Worm (Caenorhabditis elegans) whole organism, young adult: ENCODE measurements around the gene nhr-258.

Experiments used
- B0035.1 ChIP-seq: sonication (generic microtip); optimal IDR thresholded peaks from 2 replicates; lab custom pipeline; 2016; ENCODE audit warnings: missing genetic modification characterization, mild to moderate bottlenecking, missing compliant biosample characterization, missing genotype, missing genetic modification reagents
- B0261.1 ChIP-seq: sonication (generic microtip); optimal IDR thresholded peaks from 2 replicates; lab custom pipeline; 2016; ENCODE audit warnings: mild to moderate bottlenecking, missing genetic modification characterization, moderate library complexity, missing compliant biosample characterization
- B0336.3 ChIP-seq: fragments of 200-800 bp; sonication (Bioruptor generic); IDR thresholded peaks from 2 replicates; pipeline ENCODE4 v1.3.6; 2022; ENCODE audit warnings: missing genetic modification characterization, missing compliant biosample characterization
- D2030.7 ChIP-seq: fragments of 200-800 bp; sonication (Bioruptor generic); IDR thresholded peaks from 2 replicates; pipeline ENCODE4 v1.3.6; 2022; ENCODE audit warnings: missing genetic modification reagents, missing genetic modification characterization, missing compliant biosample characterization
- F23B12.7 ChIP-seq: sonication (generic microtip); optimal IDR thresholded peaks from 2 replicates; lab custom pipeline; 2017; ENCODE audit warnings: missing genetic modification characterization, mild to moderate bottlenecking, missing compliant biosample characterization, antibody characterized with exemption, moderate library complexity; ENCODE audit not compliant: insufficient read depth
- F39B2.1 ChIP-seq: fragments of 200-800 bp; sonication (Bioruptor generic); IDR thresholded peaks from 2 replicates; pipeline ENCODE4 v1.3.6; 2022; ENCODE audit warnings: missing genetic modification reagents, missing genetic modification characterization, missing compliant biosample characterization
- F57A8.1 ChIP-seq: fragments of 200-800 bp; sonication (Bioruptor generic); optimal IDR thresholded peaks from 2 replicates; lab custom pipeline; 2018; ENCODE audit warnings: mild to moderate bottlenecking, missing genetic modification characterization, moderate library complexity, missing compliant biosample characterization
- F57C9.4 ChIP-seq: sonication (generic microtip); optimal IDR thresholded peaks from 2 replicates; lab custom pipeline; 2017; ENCODE audit warnings: mild to moderate bottlenecking, missing genetic modification characterization, missing compliant biosample characterization
- K11D2.4 ChIP-seq: fragments of 200-800 bp; sonication (Bioruptor generic); IDR thresholded peaks from 2 replicates; pipeline ENCODE4 v1.3.6; 2022; ENCODE audit warnings: missing genetic modification reagents, missing genetic modification characterization, missing compliant biosample characterization
- K12H6.12 ChIP-seq: fragments of 200-800 bp; sonication (Bioruptor generic); optimal IDR thresholded peaks from 2 replicates; lab custom pipeline; 2018; ENCODE audit warnings: mild to moderate bottlenecking, missing genetic modification characterization, missing compliant biosample characterization
- Y53G8AR.9 ChIP-seq: fragments of 200-800 bp; sonication (Bioruptor generic); conservative IDR thresholded peaks from 2 replicates; pipeline ENCODE4 v1.3.6; 2022; ENCODE audit warnings: missing genetic modification reagents, missing genetic modification characterization, missing compliant biosample characterization
- Y56A3A.18 ChIP-seq: fragments of 200-800 bp; sonication (Bioruptor generic); IDR thresholded peaks from 2 replicates; pipeline ENCODE4 v1.3.6; 2022; ENCODE audit warnings: missing genetic modification reagents, missing genetic modification characterization, missing compliant biosample characterization
- Y67H2A.10 ChIP-seq: fragments of 200-800 bp; sonication (Bioruptor generic); conservative IDR thresholded peaks from 2 replicates; pipeline ENCODE4 v1.3.6; 2022; ENCODE audit warnings: missing genetic modification reagents, missing genetic modification characterization, missing compliant biosample characterization
- akir-1 ChIP-seq: fragments of 200-800 bp; sonication (Bioruptor generic); optimal IDR thresholded peaks from 2 replicates; lab custom pipeline; 2018; ENCODE audit warnings: mild to moderate bottlenecking, missing genetic modification characterization, moderate library complexity, missing compliant biosample characterization
- ama-1 ChIP-seq, 3 experiments: fragments of 150-350 bp in 1 of 3; sonication (generic microtip) in 2 of 3; optimal IDR thresholded peaks; 2 replicates each; lab custom pipeline; 2014 to 2018; ENCODE audit warnings: missing biosample characterization in 2 of 3, missing genetic modification characterization in 2 of 3, missing genetic modification reagents in 2 of 3
- aptf-3 ChIP-seq: fragments of 200-800 bp; sonication (Bioruptor generic); IDR thresholded peaks from 2 replicates; pipeline ENCODE4 v1.3.6; 2022; ENCODE audit warnings: missing genetic modification characterization, missing compliant biosample characterization
- athp-1 ChIP-seq: sonication (generic microtip); optimal IDR thresholded peaks from 2 replicates; lab custom pipeline; 2017; ENCODE audit warnings: mild to moderate bottlenecking, missing genetic modification characterization, missing compliant biosample characterization
- attf-3 ChIP-seq: fragments of 200-800 bp; sonication (Bioruptor generic); conservative IDR thresholded peaks from 2 replicates; pipeline ENCODE4 v1.3.6; 2022; ENCODE audit warnings: missing genetic modification reagents, missing genetic modification characterization, missing compliant biosample characterization
- cebp-2 ChIP-seq: fragments of 200-800 bp; sonication (Bioruptor generic); IDR thresholded peaks from 2 replicates; pipeline ENCODE4 v1.3.6; 2022; ENCODE audit warnings: missing genetic modification characterization, missing compliant biosample characterization
- ceh-91 ChIP-seq: fragments of 200-800 bp; sonication (Bioruptor generic); IDR thresholded peaks from 2 replicates; pipeline ENCODE4 v1.3.6; 2022; ENCODE audit warnings: missing genetic modification reagents, missing genetic modification characterization, missing compliant biosample characterization
- dox-1 ChIP-seq: fragments of 200-800 bp; sonication (Bioruptor generic); IDR thresholded peaks from 2 replicates; pipeline ENCODE4 v1.3.6; 2022; ENCODE audit warnings: missing genetic modification reagents, missing genetic modification characterization, missing compliant biosample characterization
- dpff-1 ChIP-seq: sonication (generic microtip); optimal IDR thresholded peaks from 2 replicates; lab custom pipeline; 2017; ENCODE audit warnings: mild to moderate bottlenecking, missing genetic modification characterization, missing compliant biosample characterization
- efl-1 ChIP-seq: fragments of 150-350 bp; optimal IDR thresholded peaks from 2 replicates; lab custom pipeline; 2014; ENCODE audit warnings: missing biosample characterization, missing genetic modification reagents, missing genetic modification characterization
- egrh-3 ChIP-seq: fragments of 200-800 bp; sonication (Bioruptor generic); IDR thresholded peaks from 2 replicates; pipeline ENCODE4 v1.3.6; 2022; ENCODE audit warnings: missing genetic modification reagents, missing genetic modification characterization, missing compliant biosample characterization
- ekl-4 ChIP-seq: fragments of 200-800 bp; sonication (Bioruptor generic); IDR thresholded peaks from 2 replicates; pipeline ENCODE4 v1.3.6; 2022; ENCODE audit warnings: missing genetic modification reagents, missing genetic modification characterization, missing compliant biosample characterization
- ets-4 ChIP-seq: fragments of 200-800 bp; sonication (Bioruptor generic); optimal IDR thresholded peaks from 2 replicates; lab custom pipeline; 2018; ENCODE audit warnings: mild to moderate bottlenecking, missing genetic modification characterization, missing compliant biosample characterization
- gei-17 ChIP-seq: fragments of 200-800 bp; sonication (Bioruptor generic); optimal IDR thresholded peaks from 2 replicates; lab custom pipeline; 2018; ENCODE audit warnings: mild to moderate bottlenecking, missing genetic modification characterization, missing compliant biosample characterization
- hrde-1 ChIP-seq: sonication (generic microtip); optimal IDR thresholded peaks from 2 replicates; lab custom pipeline; 2016; ENCODE audit warnings: missing genetic modification characterization, mild to moderate bottlenecking, missing compliant biosample characterization, moderate library complexity, missing genotype, missing genetic modification reagents, borderline replicate concordance
- let-526 ChIP-seq: fragments of 200-800 bp; sonication (Bioruptor generic); IDR thresholded peaks from 2 replicates; pipeline ENCODE4 v1.3.6; 2022; ENCODE audit warnings: missing genetic modification reagents, missing genetic modification characterization, missing compliant biosample characterization
- let-607 ChIP-seq, 2 experiments: fragments of 200-800 bp in 1 of 2; sonication (Bioruptor generic) in 1 of 2; sonication (generic microtip) in 1 of 2; optimal IDR thresholded peaks; 2 replicates each; lab custom pipeline; 2016 to 2018; ENCODE audit warnings: mild to moderate bottlenecking in 2 of 2, missing compliant biosample characterization in 2 of 2, missing genetic modification characterization in 2 of 2, moderate library complexity in 2 of 2, missing genotype in 1 of 2
- lin-54 ChIP-seq: fragments of 200-800 bp; sonication (Bioruptor generic); optimal IDR thresholded peaks from 2 replicates; lab custom pipeline; 2018; ENCODE audit warnings: mild to moderate bottlenecking, missing genetic modification characterization, missing compliant biosample characterization
- lsl-1 ChIP-seq: fragments of 200-800 bp; sonication (Bioruptor generic); optimal IDR thresholded peaks from 2 replicates; lab custom pipeline; 2018; ENCODE audit warnings: mild to moderate bottlenecking, missing genetic modification characterization, moderate library complexity, missing compliant biosample characterization
- madf-6 ChIP-seq: fragments of 200-800 bp; sonication (Bioruptor generic); IDR thresholded peaks from 2 replicates; pipeline ENCODE4 v1.3.6; 2022; ENCODE audit warnings: missing genetic modification reagents, missing genetic modification characterization, missing compliant biosample characterization
- mxl-1 ChIP-seq: sonication (generic microtip); optimal IDR thresholded peaks from 2 replicates; lab custom pipeline; 2016; ENCODE audit warnings: missing genetic modification characterization, missing compliant biosample characterization
- nfya-2 ChIP-seq: fragments of 200-800 bp; sonication (Bioruptor generic); IDR thresholded peaks from 2 replicates; pipeline ENCODE4 v1.3.6; 2022; ENCODE audit warnings: missing genetic modification reagents, missing genetic modification characterization, missing compliant biosample characterization
- nfyb-1 ChIP-seq: fragments of 200-800 bp; sonication (Bioruptor generic); IDR thresholded peaks from 2 replicates; pipeline ENCODE4 v1.3.6; 2022; ENCODE audit warnings: missing genetic modification reagents, missing genetic modification characterization, missing compliant biosample characterization
- nhr-179 ChIP-seq: sonication (generic microtip); optimal IDR thresholded peaks from 2 replicates; lab custom pipeline; 2016; ENCODE audit warnings: mild to moderate bottlenecking, missing genetic modification characterization, missing compliant biosample characterization
- nhr-80 ChIP-seq: sonication (generic microtip); optimal IDR thresholded peaks from 2 replicates; lab custom pipeline; 2016; ENCODE audit warnings: missing genetic modification characterization, missing compliant biosample characterization
- nhr-90 ChIP-seq: sonication (generic microtip); optimal IDR thresholded peaks from 2 replicates; lab custom pipeline; 2016; ENCODE audit warnings: missing genotype, mild to moderate bottlenecking, missing genetic modification characterization, missing compliant biosample characterization
- pbrm-1 ChIP-seq: fragments of 200-800 bp; sonication (Bioruptor generic); IDR thresholded peaks from 2 replicates; pipeline ENCODE4 v1.3.6; 2022; ENCODE audit warnings: missing genetic modification reagents, missing genetic modification characterization, missing compliant biosample characterization
- sdz-38 ChIP-seq: sonication (generic microtip); optimal IDR thresholded peaks from 2 replicates; lab custom pipeline; 2016; ENCODE audit warnings: missing genotype, missing genetic modification characterization, missing compliant biosample characterization
- tlf-1 ChIP-seq: fragments of 200-800 bp; sonication (Bioruptor generic); optimal IDR thresholded peaks from 2 replicates; lab custom pipeline; 2018; ENCODE audit warnings: mild to moderate bottlenecking, missing genetic modification characterization, missing compliant biosample characterization
- unc-62 ChIP-seq: fragments of 150-350 bp; optimal IDR thresholded peaks from 2 replicates; lab custom pipeline; 2014; ENCODE audit warnings: missing biosample characterization, missing genetic modification reagents, missing genetic modification characterization
- xnd-1 ChIP-seq: sonication (generic microtip); optimal IDR thresholded peaks from 2 replicates; lab custom pipeline; 2016; ENCODE audit warnings: missing genotype, missing genetic modification reagents, missing genetic modification characterization, missing compliant biosample characterization
- zfh-2 ChIP-seq: fragments of 200-800 bp; sonication (Bioruptor generic); conservative IDR thresholded peaks from 2 replicates; pipeline ENCODE4 v1.3.6; 2022; ENCODE audit warnings: missing genetic modification reagents, missing genetic modification characterization, missing compliant biosample characterization
- ztf-25 ChIP-seq: fragments of 200-800 bp; sonication (Bioruptor generic); IDR thresholded peaks from 2 replicates; pipeline ENCODE4 v1.3.6; 2022; ENCODE audit warnings: missing genetic modification reagents, missing genetic modification characterization, missing compliant biosample characterization
- ztf-26 ChIP-seq: sonication (generic microtip); optimal IDR thresholded peaks from 2 replicates; lab custom pipeline; 2017; ENCODE audit warnings: missing genetic modification characterization, missing compliant biosample characterization
- ztf-28 ChIP-seq: fragments of 200-800 bp; sonication (Bioruptor generic); IDR thresholded peaks from 2 replicates; pipeline ENCODE4 v1.3.6; 2022; ENCODE audit warnings: missing genetic modification reagents, missing genetic modification characterization, missing compliant biosample characterization
- ztf-3 ChIP-seq: fragments of 200-800 bp; sonication (Bioruptor generic); optimal IDR thresholded peaks from 2 replicates; lab custom pipeline; 2018; ENCODE audit warnings: mild to moderate bottlenecking, missing genetic modification characterization, missing compliant biosample characterization
- ztf-6 ChIP-seq: fragments of 200-800 bp; sonication (Bioruptor generic); IDR thresholded peaks from 2 replicates; pipeline ENCODE4 v1.3.6; 2022; ENCODE audit warnings: missing genetic modification reagents, missing genetic modification characterization, missing compliant biosample characterization

Gene nhr-258

DNA sequence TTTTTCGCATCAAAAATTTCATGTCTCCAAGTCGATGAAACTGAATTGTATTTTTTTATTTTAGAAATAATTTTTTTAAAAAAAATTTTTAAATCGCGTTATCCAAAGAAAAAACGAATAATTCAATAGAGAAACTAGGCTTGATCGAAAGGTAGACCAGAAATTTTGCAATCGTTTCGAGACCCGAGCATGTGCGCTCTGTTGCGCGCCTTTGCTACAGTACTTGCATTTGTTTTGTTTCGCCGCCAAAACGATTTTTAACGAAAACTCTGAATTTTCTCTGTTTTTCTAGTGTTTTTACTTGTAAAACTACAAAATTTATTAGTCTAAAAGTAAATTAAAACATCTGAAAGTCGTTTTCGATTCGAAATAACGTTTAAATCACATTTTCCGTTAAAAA, 16.5 kb downstream of the nhr-258 start (continued):
- TF ChIP-seq K12H6.12: no peak
- no peak for TF ChIP-seq nfyb-1
- TF ChIP-seq dox-1 (GFP tag; lab: Robert Waterston, UW): no peak
- no peak for TF ChIP-seq pbrm-1
- TF ChIP-seq ets-4 (GFP tag; lab: Kevin White, UChicago): no peak
- no peak for TF ChIP-seq nhr-80
- TF ChIP-seq D2030.7 (GFP tag; lab: Robert Waterston, UW): peak; percentile 72
- TF ChIP-seq cebp-2 (GFP tag; lab: Robert Waterston, UW): no peak
- no peak for TF ChIP-seq egrh-3 (GFP tag; lab: Robert Waterston, UW)
- TF ChIP-seq Y53G8AR.9 (GFP tag; lab: Robert Waterston, UW): no peak
- no peak for TF ChIP-seq B0336.3
- TF ChIP-seq Y56A3A.18 (GFP tag; lab: Robert Waterston, UW): no peak
- TF ChIP-seq let-607 (tag; optimal IDR thresholded peaks at IDR 0.05; lab: Kevin White, UChicago): no peak
- no peak for TF ChIP-seq let-526
- peak; percentile 78 for TF ChIP-seq ceh-91 (GFP tag; lab: Robert Waterston, UW)
- TF ChIP-seq lsl-1 (GFP tag; lab: Kevin White, UChicago): peak; percentile 92
- TF ChIP-seq akir-1 (GFP tag; lab: Kevin White, UChicago): no peak
- TF ChIP-seq xnd-1 (tag; lab: Kevin White, UChicago): peak; percentile 85
- no peak for TF ChIP-seq hrde-1
- TF ChIP-seq F57C9.4 (tag; lab: Kevin White, UChicago): no peak
- TF ChIP-seq ztf-3 (GFP tag; lab: Kevin White, UChicago): no peak
- no peak for TF ChIP-seq F57A8.1 (GFP tag; lab: Kevin White, UChicago)
- no peak for TF ChIP-seq unc-62 (GFP tag; lab: Kevin White, UChicago)
- TF ChIP-seq B0035.1 (tag; lab: Kevin White, UChicago): no peak
- no peak for TF ChIP-seq mxl-1 (tag; lab: Kevin White, UChicago)
- no peak for TF ChIP-seq sdz-38 (tag; lab: Kevin White, UChicago)
- no peak for TF ChIP-seq Y67H2A.10 (GFP tag; lab: Robert Waterston, UW)
- TF ChIP-seq ztf-25 (GFP tag; lab: Robert Waterston, UW): no peak
- TF ChIP-seq ama-1 (optimal IDR thresholded peaks at IDR 0.05; lab: Kevin White, UChicago): no peak
- no peak for TF ChIP-seq ama-1 (GFP tag; optimal IDR thresholded peaks at IDR 0.05; lab: Kevin White, UChicago)
- TF ChIP-seq F39B2.1: no peak
- TF ChIP-seq lin-54 (GFP tag; lab: Kevin White, UChicago): no peak
- TF ChIP-seq ekl-4 (GFP tag; lab: Robert Waterston, UW): no peak
- TF ChIP-seq nfya-2 (GFP tag; lab: Robert Waterston, UW): no peak
- TF ChIP-seq athp-1: no peak
- TF ChIP-seq tlf-1 (GFP tag; lab: Kevin White, UChicago): no peak
- no peak for TF ChIP-seq gei-17

DNA sequence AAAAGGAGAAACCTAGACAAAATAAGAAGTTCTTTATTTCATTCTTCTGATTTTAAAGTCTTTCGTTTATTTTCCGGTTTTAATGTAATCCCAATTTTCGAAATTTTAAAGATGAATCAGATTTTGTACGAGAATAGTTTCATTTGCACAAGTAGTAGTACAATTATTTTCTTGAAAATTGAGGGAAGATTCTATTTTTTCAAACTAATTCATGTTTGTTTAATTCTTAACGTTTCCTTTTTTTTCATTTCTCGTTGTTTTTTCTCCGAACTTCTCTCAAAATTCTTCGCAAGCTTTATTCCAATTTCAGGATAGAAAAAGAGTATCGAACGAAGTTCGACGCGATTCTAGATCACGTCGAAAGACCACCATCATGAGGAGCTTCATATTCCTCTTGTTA, 17.6 kb downstream of the nhr-258 start, which contains the start of gene sax-7:
sax-7 (plus strand) TSS at position 301 of the 400 bp plus-strand sequence.
- TF ChIP-seq zfh-2 (GFP tag; lab: Robert Waterston, UW) (no peak), attf-3 (GFP tag; lab: Robert Waterston, UW) (no peak), madf-6 (GFP tag; lab: Robert Waterston, UW) (no peak), sdz-38 (tag; lab: Kevin White, UChicago) (no peak), ztf-6 (no peak), nhr-179 (tag; lab: Kevin White, UChicago) (no peak), efl-1 (GFP tag; lab: Kevin White, UChicago) (no peak), B0261.1 (tag; lab: Kevin White, UChicago) (no peak), nhr-90 (tag; lab: Kevin White, UChicago) (no peak), ztf-28 (GFP tag; lab: Robert Waterston, UW) (no peak), ztf-25 (GFP tag; lab: Robert Waterston, UW) (no peak), ets-4 (GFP tag; lab: Kevin White, UChicago) (no peak), dpff-1 (tag; lab: Kevin White, UChicago) (no peak), K11D2.4 (GFP tag; lab: Robert Waterston, UW) (no peak), F23B12.7 (tag; lab: Kevin White, UChicago) (no peak), aptf-3 (no peak), ztf-26 (tag; lab: Kevin White, UChicago) (no peak)
- TF ChIP-seq, all 124 proteins: peak for 0
